Worm (Caenorhabditis elegans): ENCODE data around the gene srg-17.

Gene srg-17

DNA sequence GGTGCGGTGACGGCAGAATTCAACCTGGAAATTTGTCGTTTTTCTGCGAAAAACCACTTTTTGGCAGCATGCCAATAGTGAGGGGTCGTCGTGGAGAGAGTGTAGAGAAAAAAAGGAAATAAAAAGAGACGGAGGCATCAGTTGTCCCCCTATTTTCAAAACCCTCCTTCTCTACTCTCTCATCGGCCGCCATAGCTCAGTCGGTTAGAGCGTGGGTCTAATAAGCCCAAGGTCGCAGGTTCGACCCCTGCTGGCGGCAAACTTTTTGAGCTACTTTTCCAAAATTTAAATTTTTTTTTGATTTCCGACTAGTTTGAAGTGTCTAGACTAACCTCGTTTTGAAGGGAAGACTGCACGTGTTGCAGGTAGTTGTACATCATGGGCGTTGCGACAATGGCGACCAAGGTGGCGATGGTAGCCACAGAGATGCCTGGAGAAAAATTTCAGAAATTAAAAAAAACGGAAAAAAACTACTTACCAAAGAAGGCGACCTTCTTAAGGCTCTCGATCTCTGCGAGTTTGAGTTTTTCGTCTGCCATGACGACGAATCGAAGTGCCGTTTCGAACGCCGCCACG is 21.1 kb downstream of the srg-17 start, which contains the start of gene col-85 (continued):
- TF ChIP-seq ceh-79 (tag; optimal IDR thresholded peaks at IDR 0.05) (peak; percentile 23), somi-1 (GFP tag; optimal IDR thresholded peaks at IDR 0.05) (peak; percentile 79), ztf-18 (tag; optimal IDR thresholded peaks at IDR 0.05) (peak; percentile 81), tbx-9 (tag; optimal IDR thresholded peaks at IDR 0.05; ENCODE audit: borderline replicate concordance) (no peak), gei-17 (GFP tag; optimal IDR thresholded peaks at IDR 0.05) (peak; percentile 5), bed-2 (GFP tag; IDR thresholded peaks at IDR 0.05) (no peak), Y56A3A.18 (GFP tag; IDR thresholded peaks at IDR 0.05) (peak; percentile 56; the same call in 1 of the 2 replicates), B0019.2 (GFP tag; conservative IDR thresholded peaks at IDR 0.05) (peak; percentile 75), him-1 (tag; optimal IDR thresholded peaks at IDR 0.05) (peak; percentile 89), lin-26 (GFP tag; IDR thresholded peaks at IDR 0.05) (peak; percentile 98), Y67H2A.10 (GFP tag; conservative IDR thresholded peaks at IDR 0.05) (no peak), D2030.7 (GFP tag; IDR thresholded peaks at IDR 0.05) (peak; percentile 83), ztf-28 (GFP tag; IDR thresholded peaks at IDR 0.05) (peak; percentile 81), lag-1 (GFP tag; IDR thresholded peaks at IDR 0.05) (no peak), sdz-38 (tag; optimal IDR thresholded peaks at IDR 0.05) (no peak), rpc-1 (optimal IDR thresholded peaks at IDR 0.05) (peak; percentile 97), rpc-1 (tag; optimal IDR thresholded peaks at IDR 0.05) (peak; percentile 93), ccch-3 (GFP tag; optimal IDR thresholded peaks at IDR 0.05) (peak; percentile 30), dox-1 (GFP tag; IDR thresholded peaks at IDR 0.05) (peak; percentile 95), F33H1.4 (GFP tag; IDR thresholded peaks at IDR 0.05) (peak; percentile 53), C17E4.6 (GFP tag; IDR thresholded peaks at IDR 0.05) (no peak), F52B5.7 (tag; optimal IDR thresholded peaks at IDR 0.05) (peak; percentile 63), aptf-3 (GFP tag; IDR thresholded peaks at IDR 0.05) (no peak), lin-35 (GFP tag; optimal IDR thresholded peaks at IDR 0.05) (peak in 1 of 3 experiments; percentile 78), madf-6 (GFP tag; IDR thresholded peaks at IDR 0.05) (peak; percentile 72), unc-62 (GFP tag; optimal IDR thresholded peaks at IDR 0.05) (no peak), lsy-27 (tag; optimal IDR thresholded peaks at IDR 0.05; ENCODE audit: borderline replicate concordance, insufficient read depth) (peak; percentile 29), hlh-26 (GFP tag; conservative IDR thresholded peaks at IDR 0.05) (no peak), ceh-91 (GFP tag; IDR thresholded peaks at IDR 0.05) (peak; percentile 43), Y79H2A.3 (GFP tag; conservative IDR thresholded peaks at IDR 0.05) (no peak), F37B4.10 (GFP tag; IDR thresholded peaks at IDR 0.05) (0 out of 2 replicates have a peak, but pooled peaks have one; percentile 86), lin-40 (tag; optimal IDR thresholded peaks at IDR 0.05) (no peak), tlf-1 (GFP tag; optimal IDR thresholded peaks at IDR 0.05) (peak; percentile 57), pbrm-1 (GFP tag; IDR thresholded peaks at IDR 0.05) (peak; percentile 92), K11D2.4 (GFP tag; IDR thresholded peaks at IDR 0.05) (peak; percentile 70), hsf-1 (GFP tag; IDR thresholded peaks at IDR 0.05) (peak; percentile 52; the same call in 1 of the 2 replicates), zim-3 (tag; optimal IDR thresholded peaks at IDR 0.05) (peak; percentile 79), madf-10 (tag; optimal IDR thresholded peaks at IDR 0.05) (peak; percentile 84), nhr-27 (tag; optimal IDR thresholded peaks at IDR 0.05) (peak; percentile 72), nhr-120 (GFP tag; IDR thresholded peaks at IDR 0.05) (0 out of 2 replicates have a peak, but pooled peaks have one; percentile 28), lsl-1 (GFP tag; optimal IDR thresholded peaks at IDR 0.05) (peak; percentile 53)

Data from whole organism, young adult.